Worm (Caenorhabditis elegans): ENCODE results near the gene sams-1.
A peak's percentile ranks its signal among the peaks of the same experiment; 100 is the strongest.

Gene sams-1

ce11 chrX:11948184-11948894 is 17.4 kb upstream of the sams-1 start, which contains the start of gene lsd-1 (continued):
- no peak for TF ChIP-seq mab-9 (GFP tag; IDR thresholded peaks at IDR 0.05)
- no peak for TF ChIP-seq ztf-4 (tag; optimal IDR thresholded peaks at IDR 0.05)
- TF ChIP-seq nhr-76 (tag; optimal IDR thresholded peaks at IDR 0.05) = no peak
- peak; percentile 28 for TF ChIP-seq swsn-7 (tag; optimal IDR thresholded peaks at IDR 0.05)
- no peak for TF ChIP-seq ceh-63 (GFP tag; optimal IDR thresholded peaks at IDR 0.05)
- no peak for TF ChIP-seq nhr-77 (tag; optimal IDR thresholded peaks at IDR 0.05)
- no peak for TF ChIP-seq lin-13 (GFP tag; optimal IDR thresholded peaks at IDR 0.05)
- TF ChIP-seq zip-4 (GFP tag; optimal IDR thresholded peaks at IDR 0.05) = no peak
- TF ChIP-seq zag-1 (tag; optimal IDR thresholded peaks at IDR 0.05) = no peak
- peak; percentile 9 for TF ChIP-seq egl-13 (tag; optimal IDR thresholded peaks at IDR 0.05)
- TF ChIP-seq hlh-17 (GFP tag; optimal IDR thresholded peaks at IDR 0.05; ENCODE audit: borderline replicate concordance) = no peak
- TF ChIP-seq unc-30 (tag; optimal IDR thresholded peaks at IDR 0.05) = no peak
- no peak for TF ChIP-seq pax-3 (tag; optimal IDR thresholded peaks at IDR 0.05)
- TF ChIP-seq nhr-47 (tag; optimal IDR thresholded peaks at IDR 0.05) = peak; percentile 45

- no peak for TF ChIP-seq aha-1 (tag; optimal IDR thresholded peaks at IDR 0.05)
- no peak for TF ChIP-seq lin-14 (GFP tag; optimal IDR thresholded peaks at IDR 0.05)
- TF ChIP-seq egl-27 (tag; optimal IDR thresholded peaks at IDR 0.05) = no peak
- no peak for TF ChIP-seq fkh-4 (tag; optimal IDR thresholded peaks at IDR 0.05; ENCODE audit: borderline replicate concordance)
- no peak for TF ChIP-seq Y116A8C.19 (tag; optimal IDR thresholded peaks at IDR 0.05; ENCODE audit: borderline replicate concordance)
- no peak for TF ChIP-seq mep-1 (tag; optimal IDR thresholded peaks at IDR 0.05)
- TF ChIP-seq pag-3 (tag; optimal IDR thresholded peaks at IDR 0.05; ENCODE audit: borderline replicate concordance, insufficient read depth) = no peak
- TF ChIP-seq ets-5 (GFP tag; IDR thresholded peaks at IDR 0.05) = no peak
- TF ChIP-seq nhr-77 (tag; optimal IDR thresholded peaks at IDR 0.05) = no peak
- TF ChIP-seq efl-3 (GFP tag; optimal IDR thresholded peaks at IDR 0.05) = no peak
- no peak for TF ChIP-seq dpl-1 (GFP tag; optimal IDR thresholded peaks at IDR 0.05)
- no peak for TF ChIP-seq lir-3 (tag; optimal IDR thresholded peaks at IDR 0.05; ENCODE audit: poor library complexity)
- no peak for TF ChIP-seq F16B12.6 (tag; optimal IDR thresholded peaks at IDR 0.05)
- no peak for TF ChIP-seq pax-3 (tag; optimal IDR thresholded peaks at IDR 0.05)
- no peak for TF ChIP-seq nhr-12 (tag; optimal IDR thresholded peaks at IDR 0.05)
Measured at ce11 chrX:11952129-11952528, 13.6 kb upstream of the sams-1 start.

- TF ChIP-seq irx-1 (tag; optimal IDR thresholded peaks at IDR 0.05) (no peak), hlh-17 (GFP tag; optimal IDR thresholded peaks at IDR 0.05; ENCODE audit: borderline replicate concordance) (no peak), nhr-11 (tag; optimal IDR thresholded peaks at IDR 0.05) (no peak), unc-62 (GFP tag; optimal IDR thresholded peaks at IDR 0.05) (no peak), Y116A8C.19 (tag; optimal IDR thresholded peaks at IDR 0.05; ENCODE audit: borderline replicate concordance) (no peak), lir-3 (tag; optimal IDR thresholded peaks at IDR 0.05; ENCODE audit: poor library complexity) (no peak)
Measured at ce11 chrX:11953229-11953628, 12.5 kb upstream of the sams-1 start, which contains the start of gene T08D10.4. Gene T08D10.4 (minus strand): TSS chrX:11953329.

ce11 chrX:11955125-11955524 is 10.6 kb upstream of the sams-1 start, which contains the start of gene T08D10.3:
Gene T08D10.3 (plus strand): TSS chrX:11955425.
- no peak for TF ChIP-seq lir-3 (tag; optimal IDR thresholded peaks at IDR 0.05; ENCODE audit: poor library complexity)
- TF ChIP-seq nhr-12 (tag; optimal IDR thresholded peaks at IDR 0.05) = no peak
- no peak for TF ChIP-seq nhr-76 (tag; optimal IDR thresholded peaks at IDR 0.05)
- TF ChIP-seq F16B12.6 (tag; optimal IDR thresholded peaks at IDR 0.05) = no peak
- TF ChIP-seq lin-39 (tag; optimal IDR thresholded peaks at IDR 0.05) = no peak
- no peak for TF ChIP-seq snpc-4 (tag; optimal IDR thresholded peaks at IDR 0.05)
- no peak for TF ChIP-seq isw-1 (GFP tag; IDR thresholded peaks at IDR 0.05)
- TF ChIP-seq egl-13 (tag; optimal IDR thresholded peaks at IDR 0.05) = no peak
- no peak for TF ChIP-seq ceh-63 (GFP tag; optimal IDR thresholded peaks at IDR 0.05)
- TF ChIP-seq nhr-11 (tag; optimal IDR thresholded peaks at IDR 0.05) = no peak

All from whole organism, L1 larva.